Worm (Caenorhabditis elegans) whole organism, early embryonic: Measurements from ENCODE around the gene lurp-2.

Experiments
- B0310.2 ChIP-seq: sonication (generic microtip); optimal IDR thresholded peaks from 2 replicates; lab custom pipeline; 2016; ENCODE audit warnings: mild to moderate bottlenecking, missing genetic modification characterization, missing compliant biosample characterization
- F13C5.2 ChIP-seq: sonication (generic microtip); optimal IDR thresholded peaks from 2 replicates; lab custom pipeline; 2017; ENCODE audit warnings: mild to moderate bottlenecking, missing genetic modification characterization, inconsistent platforms, missing compliant biosample characterization
- aly-1 ChIP-seq: sonication (generic microtip); optimal IDR thresholded peaks from 2 replicates; lab custom pipeline; 2016; ENCODE audit warnings: missing genetic modification characterization, missing compliant biosample characterization
- ama-1 ChIP-seq: fragments of 150-350 bp; optimal IDR thresholded peaks from 2 replicates; lab custom pipeline; 2014
- ceh-13 ChIP-seq: fragments of 200-800 bp; sonication (Bioruptor generic); optimal IDR thresholded peaks from 2 replicates; lab custom pipeline; 2018; ENCODE audit warnings: mild to moderate bottlenecking, missing genetic modification characterization, missing compliant biosample characterization
- ceh-36 ChIP-seq: sonication (generic microtip); optimal IDR thresholded peaks from 2 replicates; lab custom pipeline; 2016; ENCODE audit warnings: missing genetic modification characterization, inconsistent platforms, missing compliant biosample characterization
- ets-7 ChIP-seq: sonication (generic microtip); optimal IDR thresholded peaks from 2 replicates; lab custom pipeline; 2016; ENCODE audit warnings: missing genotype, missing genetic modification characterization, missing compliant biosample characterization
- flt-1 ChIP-seq: fragments of 200-800 bp; sonication (Bioruptor generic); IDR thresholded peaks from 2 replicates; pipeline ENCODE4 v1.3.6; 2022; ENCODE audit warnings: missing genetic modification characterization, missing compliant biosample characterization
- hmbx-1 ChIP-seq: sonication (generic microtip); optimal IDR thresholded peaks from 2 replicates; lab custom pipeline; 2016; ENCODE audit warnings: mild to moderate bottlenecking, missing genetic modification characterization, missing compliant biosample characterization
- hmg-4 ChIP-seq: fragments of 200-800 bp; sonication (Bioruptor generic); optimal IDR thresholded peaks from 2 replicates; lab custom pipeline; 2018; ENCODE audit warnings: mild to moderate bottlenecking, missing genetic modification characterization, missing compliant biosample characterization
- hnd-1 ChIP-seq: sonication (generic microtip); optimal IDR thresholded peaks from 2 replicates; lab custom pipeline; 2016; ENCODE audit warnings: missing genetic modification characterization, missing compliant biosample characterization
- pes-1 ChIP-seq: fragments of 200-800 bp; sonication (Bioruptor generic); IDR thresholded peaks from 2 replicates; pipeline ENCODE4 v1.3.6; 2022; ENCODE audit warnings: missing genetic modification reagents, missing genetic modification characterization, missing compliant biosample characterization
- scrt-1 ChIP-seq: fragments of 200-800 bp; sonication (Bioruptor generic); IDR thresholded peaks from 2 replicates; pipeline ENCODE4 v1.3.6; 2022; ENCODE audit warnings: missing genetic modification characterization, missing compliant biosample characterization
- sea-1 ChIP-seq: fragments of 200-800 bp; sonication (Bioruptor generic); conservative IDR thresholded peaks from 2 replicates; pipeline ENCODE4 v1.3.6; 2022; ENCODE audit warnings: missing genetic modification characterization, missing compliant biosample characterization
- tbx-11 ChIP-seq: fragments of 200-800 bp; sonication (Bioruptor generic); IDR thresholded peaks from 2 replicates; pipeline ENCODE4 v1.3.6; 2022; ENCODE audit warnings: missing genetic modification characterization, missing compliant biosample characterization
- tbx-37 ChIP-seq: fragments of 200-800 bp; sonication (Bioruptor generic); conservative IDR thresholded peaks from 2 replicates; pipeline ENCODE4 v1.3.6; 2022; ENCODE audit warnings: missing genetic modification reagents, missing genetic modification characterization, missing compliant biosample characterization
- tra-4 ChIP-seq: sonication (generic microtip); optimal IDR thresholded peaks from 2 replicates; lab custom pipeline; 2017; ENCODE audit warnings: missing genetic modification characterization, missing compliant biosample characterization

The lurp-2 gene

ce11 chrV:13453334-13453733 lies at the start of gene lurp-2:
Gene lurp-2, plus strand, starts transcription at chrV:13453634.
- TF ChIP-seq ets-7: no peak
- no peak for TF ChIP-seq flt-1 (GFP tag; lab: Robert Waterston, UW)
- no peak for TF ChIP-seq aly-1 (tag; lab: Kevin White, UChicago)
- no peak for TF ChIP-seq F13C5.2 (tag; lab: Kevin White, UChicago)
- no peak for TF ChIP-seq hmg-4 (GFP tag; lab: Kevin White, UChicago)
- TF ChIP-seq scrt-1 (GFP tag; lab: Robert Waterston, UW): no peak

ce11 chrV:13406032-13406431 lies 47.4 kb upstream of the lurp-2 start, which contains the start of gene cutl-1:
Gene cutl-1, minus strand, starts transcription at chrV:13406114.
- TF ChIP-seq sea-1: no peak
- no peak for TF ChIP-seq hmg-4 (GFP tag; lab: Kevin White, UChicago)
- no peak for TF ChIP-seq pes-1
- TF ChIP-seq tra-4: no peak
- TF ChIP-seq ets-7: no peak
- no peak for TF ChIP-seq flt-1 (GFP tag; lab: Robert Waterston, UW)
- TF ChIP-seq tbx-37: no peak
- TF ChIP-seq tbx-11 (GFP tag; lab: Robert Waterston, UW): no peak
- TF ChIP-seq hnd-1: no peak
- TF ChIP-seq ceh-36 (tag; lab: Kevin White, UChicago): no peak
- TF ChIP-seq F13C5.2 (tag; lab: Kevin White, UChicago): no peak
- TF ChIP-seq scrt-1 (GFP tag; lab: Robert Waterston, UW): no peak
- TF ChIP-seq ama-1 (lab: Kevin White, UChicago): no peak
- TF ChIP-seq aly-1 (tag; lab: Kevin White, UChicago): no peak
- TF ChIP-seq hmbx-1 (tag; lab: Kevin White, UChicago): no peak
- no peak for TF ChIP-seq ceh-13

ce11 chrV:13406511-13406910 lies 46.9 kb upstream of the lurp-2 start, which contains the start of gene F53F1.2:
Gene F53F1.2, plus strand, starts transcription at chrV:13406816.
- TF ChIP-seq tbx-37 (no peak), sea-1 (no peak), tra-4 (no peak), ceh-13 (no peak)

ce11 chrV:13407913-13408312 lies 45.5 kb upstream of the lurp-2 start, which contains the start of gene F53F1.3:
Gene F53F1.3, plus strand, starts transcription at chrV:13408242.
- TF ChIP-seq scrt-1 (GFP tag; lab: Robert Waterston, UW): no peak
- TF ChIP-seq B0310.2 (tag; lab: Kevin White, UChicago): no peak
- TF ChIP-seq flt-1 (GFP tag; lab: Robert Waterston, UW): no peak
- TF ChIP-seq ceh-13: no peak
- no peak for TF ChIP-seq ets-7

DNA sequence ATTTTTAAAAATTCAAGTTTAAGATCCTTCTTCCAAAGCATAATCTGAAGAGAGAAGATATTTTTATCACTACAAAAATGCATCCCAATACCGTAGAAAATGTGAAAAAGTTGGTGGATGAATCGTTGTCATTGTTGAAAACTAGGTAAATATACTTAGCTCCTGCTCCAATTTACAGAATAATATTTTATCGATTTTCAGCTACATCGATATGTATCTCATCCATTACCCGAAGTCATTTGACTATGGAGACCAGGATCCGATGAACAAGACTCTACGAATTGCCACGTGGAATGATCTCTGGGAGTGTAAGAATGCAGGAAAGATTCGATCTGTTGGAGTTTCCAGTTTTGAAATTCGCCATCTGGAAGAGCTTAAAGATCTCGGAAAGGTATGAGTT lies 45.0 kb upstream of the lurp-2 start:
- TF ChIP-seq ama-1 (lab: Kevin White, UChicago) (no peak), tra-4 (no peak), ets-7 (no peak), F13C5.2 (tag; lab: Kevin White, UChicago) (no peak), hnd-1 (no peak), aly-1 (tag; lab: Kevin White, UChicago) (no peak), scrt-1 (GFP tag; lab: Robert Waterston, UW) (no peak), tbx-11 (GFP tag; lab: Robert Waterston, UW) (no peak), tbx-37 (no peak), ceh-36 (tag; lab: Kevin White, UChicago) (no peak), pes-1 (no peak), ceh-13 (no peak), hmbx-1 (tag; lab: Kevin White, UChicago) (no peak), sea-1 (no peak), hmg-4 (GFP tag; lab: Kevin White, UChicago) (no peak), B0310.2 (tag; lab: Kevin White, UChicago) (no peak), flt-1 (GFP tag; lab: Robert Waterston, UW) (no peak)

- TF ChIP-seq B0310.2 (tag; lab: Kevin White, UChicago) (no peak), scrt-1 (GFP tag; lab: Robert Waterston, UW) (no peak), tbx-37 (no peak), hmg-4 (GFP tag; lab: Kevin White, UChicago) (no peak), hmbx-1 (tag; lab: Kevin White, UChicago) (no peak), ceh-13 (no peak), tra-4 (no peak), F13C5.2 (tag; lab: Kevin White, UChicago) (no peak), ets-7 (no peak), hnd-1 (no peak), ceh-36 (tag; lab: Kevin White, UChicago) (no peak), tbx-11 (GFP tag; lab: Robert Waterston, UW) (no peak), aly-1 (tag; lab: Kevin White, UChicago) (no peak), ama-1 (lab: Kevin White, UChicago) (no peak), flt-1 (GFP tag; lab: Robert Waterston, UW) (no peak), sea-1 (no peak)
Measured at ce11 chrV:13409089-13409488, 44.3 kb upstream of the lurp-2 start.

- no peak for TF ChIP-seq sea-1
- TF ChIP-seq flt-1 (GFP tag; lab: Robert Waterston, UW): no peak
- TF ChIP-seq ama-1 (lab: Kevin White, UChicago): no peak
Measured at ce11 chrV:13410688-13411087, 42.7 kb upstream of the lurp-2 start, which contains the start of gene F53F1.4. Gene F53F1.4, plus strand, starts transcription at chrV:13411077.

DNA sequence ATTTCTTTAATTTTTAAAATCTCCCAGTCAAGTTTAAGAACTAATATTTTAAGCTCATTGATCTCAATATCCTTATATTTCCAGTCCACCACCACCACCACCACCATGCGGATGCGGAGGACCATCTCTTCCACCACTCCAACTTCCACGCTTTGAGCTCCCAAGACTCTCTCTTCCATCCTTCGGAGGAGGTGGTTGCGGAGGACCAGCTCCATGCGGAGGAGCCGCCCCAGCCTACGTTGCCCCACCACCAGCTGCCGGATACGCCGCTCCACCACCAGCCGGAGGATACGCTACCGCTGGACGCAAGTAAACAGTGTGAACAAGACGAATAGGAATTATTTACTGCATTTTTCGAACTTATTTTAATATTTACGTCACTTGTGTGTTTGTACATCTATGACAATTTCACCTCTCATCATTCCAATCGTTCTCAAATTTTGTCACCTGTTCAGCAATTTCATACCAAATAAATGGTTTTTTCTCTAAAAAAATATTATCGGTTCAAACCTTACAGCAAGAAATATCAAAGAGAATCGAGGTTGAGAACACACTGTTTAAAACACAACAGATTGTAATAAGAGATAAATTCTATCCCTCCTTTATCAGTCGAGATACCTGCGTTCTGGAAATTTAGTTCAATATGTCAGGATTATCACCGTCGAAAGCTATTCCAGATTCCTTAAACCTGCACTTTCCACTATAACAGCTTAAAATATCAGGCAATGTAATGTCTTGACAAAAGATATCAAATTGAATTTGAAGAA lies 42.0 kb upstream of the lurp-2 start:
- TF ChIP-seq tbx-37 (no peak), hmg-4 (GFP tag; lab: Kevin White, UChicago) (no peak), hnd-1 (no peak), scrt-1 (GFP tag; lab: Robert Waterston, UW) (no peak), ets-7 (no peak), ama-1 (lab: Kevin White, UChicago) (no peak), F13C5.2 (tag; lab: Kevin White, UChicago) (no peak), B0310.2 (tag; lab: Kevin White, UChicago) (no peak), sea-1 (no peak; the same call in 1 of the 2 replicates)
